Fruit fly (Drosophila melanogaster) whole organism, embryonic: ENCODE data around the gene mus302.
A peak's percentile ranks its signal among the peaks of the same experiment; 100 is the strongest.

Experiments used
- Atf6 ChIP-seq: fragments of 200-800 bp; sonication (Bioruptor generic); IDR thresholded peaks from 2 replicates; pipeline ENCODE4 v1.3.6; 2022; ENCODE audit warnings: missing biosample characterization, missing genetic modification characterization
- Bteb2 ChIP-seq: fragments of 200-800 bp; sonication (Bioruptor generic); optimal IDR thresholded peaks from 2 replicates; lab custom pipeline; 2016; ENCODE audit warnings: missing biosample characterization, missing genetic modification characterization
- CG10366 ChIP-seq: fragments of 200-800 bp; sonication (Bioruptor generic); IDR thresholded peaks from 2 replicates; pipeline ENCODE4 v1.3.6; 2022; ENCODE audit warnings: missing biosample characterization, missing genetic modification characterization
- CG10431 ChIP-seq: fragments of 200-800 bp; sonication (Bioruptor generic); optimal IDR thresholded peaks from 3 replicates; lab custom pipeline; 2018; ENCODE audit warnings: missing biosample characterization, mild to moderate bottlenecking, missing genetic modification characterization
- CG10979 ChIP-seq: fragments of 200-800 bp; sonication (Bioruptor generic); optimal IDR thresholded peaks from 2 replicates; lab custom pipeline; 2018; ENCODE audit warnings: missing biosample characterization, mild to moderate bottlenecking, missing genetic modification characterization, moderate library complexity
- CG11696 ChIP-seq: fragments of 200-800 bp; sonication (Bioruptor generic); IDR thresholded peaks from 2 replicates; pipeline ENCODE4 v1.3.6; 2022; ENCODE audit warnings: missing biosample characterization, missing genetic modification characterization
- CG12155 ChIP-seq: fragments of 200-800 bp; sonication (Bioruptor generic); optimal IDR thresholded peaks from 3 replicates; lab custom pipeline; 2016; ENCODE audit warnings: missing biosample characterization, missing genetic modification characterization
- CG13624 ChIP-seq: fragments of 200-800 bp; sonication (Bioruptor generic); optimal IDR thresholded peaks from 2 replicates; lab custom pipeline; 2016; ENCODE audit warnings: missing biosample characterization, missing genetic modification characterization
- CG15011 ChIP-seq: fragments of 200-800 bp; sonication (Bioruptor generic); optimal IDR thresholded peaks from 3 replicates; lab custom pipeline; 2018; ENCODE audit warnings: missing biosample characterization, mild to moderate bottlenecking, missing genetic modification characterization
- CG15479 ChIP-seq: fragments of 200-800 bp; sonication (Bioruptor generic); optimal IDR thresholded peaks from 3 replicates; lab custom pipeline; 2019; ENCODE audit warnings: missing biosample characterization, mild to moderate bottlenecking, missing genetic modification characterization, moderate library complexity
- CG1603 ChIP-seq: fragments of 200-800 bp; sonication (Bioruptor generic); optimal IDR thresholded peaks from 2 replicates; lab custom pipeline; 2019; ENCODE audit warnings: missing biosample characterization, mild to moderate bottlenecking, missing genetic modification characterization, moderate library complexity
- CG18011 ChIP-seq: fragments of 200-800 bp; sonication (Bioruptor generic); optimal IDR thresholded peaks from 2 replicates; lab custom pipeline; 2017; ENCODE audit warnings: missing biosample characterization, missing genetic modification characterization, mild to moderate bottlenecking, moderate library complexity, missing genotype
- CG2120 ChIP-seq: fragments of 200-800 bp; sonication (Bioruptor generic); optimal IDR thresholded peaks from 3 replicates; lab custom pipeline; 2016; ENCODE audit warnings: missing biosample characterization, missing genetic modification characterization
- CG2199 ChIP-seq: fragments of 200-800 bp; sonication (Bioruptor generic); IDR thresholded peaks from 3 replicates; pipeline ENCODE4 v1.3.6; 2022; ENCODE audit warnings: missing biosample characterization, missing genetic modification characterization
- CG2678 ChIP-seq: fragments of 200-800 bp; sonication (Bioruptor generic); optimal IDR thresholded peaks from 3 replicates; lab custom pipeline; 2019; ENCODE audit warnings: missing biosample characterization, mild to moderate bottlenecking, missing genetic modification characterization, moderate library complexity
- CG2889 ChIP-seq: fragments of 200-800 bp; sonication (Bioruptor generic); IDR thresholded peaks from 3 replicates; pipeline ENCODE4 v1.3.6; 2022; ENCODE audit warnings: missing biosample characterization, missing genetic modification characterization
- CG30403 ChIP-seq: fragments of 200-800 bp; sonication (Bioruptor generic); optimal IDR thresholded peaks from 3 replicates; lab custom pipeline; 2016; ENCODE audit warnings: missing biosample characterization, missing genetic modification characterization
- CG31365 ChIP-seq: fragments of 200-800 bp; sonication (Bioruptor generic); optimal IDR thresholded peaks from 2 replicates; lab custom pipeline; 2018; ENCODE audit warnings: missing biosample characterization, mild to moderate bottlenecking, missing genetic modification characterization
- CG34376 ChIP-seq: fragments of 200-800 bp; sonication (Bioruptor generic); optimal IDR thresholded peaks from 2 replicates; lab custom pipeline; 2018; ENCODE audit warnings: missing biosample characterization, mild to moderate bottlenecking, missing genetic modification characterization
- CG6254 ChIP-seq: fragments of 200-800 bp; sonication (Bioruptor generic); optimal IDR thresholded peaks from 3 replicates; lab custom pipeline; 2017; ENCODE audit warnings: mild to moderate bottlenecking, missing biosample characterization, missing genetic modification reagents, missing genetic modification characterization
- CG6654 ChIP-seq: fragments of 200-800 bp; sonication (Bioruptor generic); optimal IDR thresholded peaks from 2 replicates; lab custom pipeline; 2017; ENCODE audit warnings: missing biosample characterization, mild to moderate bottlenecking, missing genetic modification characterization
- CG7556 ChIP-seq: fragments of 200-800 bp; sonication (Bioruptor generic); optimal IDR thresholded peaks from 2 replicates; lab custom pipeline; 2017; ENCODE audit warnings: missing biosample characterization, mild to moderate bottlenecking, missing genetic modification characterization
- CG7786 ChIP-seq: fragments of 200-800 bp; sonication (Bioruptor generic); optimal IDR thresholded peaks from 2 replicates; lab custom pipeline; 2016; ENCODE audit warnings: missing biosample characterization, missing genetic modification characterization
- CG9215 ChIP-seq: fragments of 200-800 bp; sonication (Bioruptor generic); IDR thresholded peaks from 2 replicates; pipeline ENCODE4 v1.3.6; 2022; ENCODE audit warnings: missing biosample characterization, missing genetic modification characterization
- CG9727 ChIP-seq: fragments of 200-800 bp; sonication (Bioruptor generic); optimal IDR thresholded peaks from 3 replicates; lab custom pipeline; 2017; ENCODE audit warnings: missing biosample characterization, mild to moderate bottlenecking, missing genetic modification characterization
- CG9817 ChIP-seq: fragments of 200-800 bp; sonication (Bioruptor generic); optimal IDR thresholded peaks from 2 replicates; lab custom pipeline; 2018; ENCODE audit warnings: missing biosample characterization, mild to moderate bottlenecking, missing genetic modification characterization, moderate library complexity
- CkIIα-i1 ChIP-seq: fragments of 200-800 bp; sonication (Bioruptor generic); IDR thresholded peaks from 2 replicates; pipeline ENCODE4 v1.3.6; 2022; ENCODE audit warnings: missing biosample characterization, missing genetic modification characterization
- Dbx ChIP-seq: fragments of 200-800 bp; sonication (Bioruptor generic); IDR thresholded peaks from 3 replicates; pipeline ENCODE4 v1.3.6; 2022; ENCODE audit warnings: missing biosample characterization, missing genetic modification characterization
- HHEX ChIP-seq: fragments of 200-800 bp; sonication (Bioruptor generic); optimal IDR thresholded peaks from 3 replicates; lab custom pipeline; 2017; ENCODE audit warnings: missing biosample characterization, mild to moderate bottlenecking, missing genetic modification characterization, missing genetic modification reagents
- Hand ChIP-seq: fragments of 200-800 bp; sonication (Bioruptor generic); optimal IDR thresholded peaks from 2 replicates; lab custom pipeline; 2017; ENCODE audit warnings: mild to moderate bottlenecking, missing biosample characterization, missing genetic modification reagents, missing genetic modification characterization
- Hr78 ChIP-seq, 2 experiments: fragments of 200-800 bp in 1 of 2; fragments of >200 bp in 1 of 2; sonication (Bioruptor generic) in 1 of 2; optimal IDR thresholded peaks; 2 replicates each; lab custom pipeline; 2017 to 2019; ENCODE audit warnings: missing biosample characterization in 2 of 2, missing genetic modification characterization in 2 of 2, mild to moderate bottlenecking in 1 of 2, moderate library complexity in 1 of 2
- Mrtf ChIP-seq: fragments of 200-800 bp; sonication (Bioruptor generic); IDR thresholded peaks from 3 replicates; pipeline ENCODE4 v1.3.6; 2022; ENCODE audit warnings: missing biosample characterization, missing genetic modification characterization
- Nf-YA ChIP-seq: fragments of 200-800 bp; sonication (Bioruptor generic); IDR thresholded peaks from 2 replicates; pipeline ENCODE4 v1.3.6; 2022; ENCODE audit warnings: missing biosample characterization, missing genetic modification characterization
- Ptx1 ChIP-seq: fragments of 200-800 bp; sonication (Bioruptor generic); IDR thresholded peaks from 2 replicates; pipeline ENCODE4 v1.3.6; 2022; ENCODE audit warnings: missing biosample characterization, missing genetic modification characterization
- Sox100B ChIP-seq: fragments of 200-800 bp; sonication (Bioruptor generic); optimal IDR thresholded peaks from 3 replicates; lab custom pipeline; 2018; ENCODE audit warnings: missing biosample characterization, mild to moderate bottlenecking, missing genetic modification characterization
- Tbp ChIP-seq: fragments of >200 bp; optimal IDR thresholded peaks from 2 replicates; lab custom pipeline; 2018; ENCODE audit warnings: missing biosample characterization, missing genetic modification characterization
- Usf ChIP-seq: fragments of 200-800 bp; sonication (Bioruptor generic); optimal IDR thresholded peaks from 2 replicates; lab custom pipeline; 2017; ENCODE audit warnings: missing genotype, missing biosample characterization, missing genetic modification characterization
- Vsx1 ChIP-seq: fragments of 200-800 bp; sonication (Bioruptor generic); optimal IDR thresholded peaks from 2 replicates; lab custom pipeline; 2017; ENCODE audit warnings: missing biosample characterization, mild to moderate bottlenecking, missing genetic modification characterization, missing genetic modification reagents
- al ChIP-seq: fragments of 200-800 bp; sonication (Bioruptor generic); IDR thresholded peaks from 2 replicates; pipeline ENCODE4 v1.3.6; 2022; ENCODE audit warnings: missing biosample characterization, missing genetic modification characterization
- caup ChIP-seq: fragments of 200-800 bp; sonication (Bioruptor generic); optimal IDR thresholded peaks from 3 replicates; lab custom pipeline; 2017; ENCODE audit warnings: missing biosample characterization, mild to moderate bottlenecking, missing genetic modification characterization, moderate library complexity; ENCODE audit not compliant: severe bottlenecking
- cwo ChIP-seq: fragments of 200-800 bp; sonication (Bioruptor generic); optimal IDR thresholded peaks from 3 replicates; lab custom pipeline; 2017; ENCODE audit warnings: missing biosample characterization, missing genetic modification characterization, mild to moderate bottlenecking, moderate library complexity, missing genetic modification reagents
- gcm ChIP-seq: fragments of 200-800 bp; sonication (Bioruptor generic); optimal IDR thresholded peaks from 2 replicates; lab custom pipeline; 2019; ENCODE audit warnings: missing biosample characterization, mild to moderate bottlenecking, missing genetic modification characterization, moderate library complexity
- gem ChIP-seq: fragments of 200-800 bp; sonication (Bioruptor generic); optimal IDR thresholded peaks from 2 replicates; lab custom pipeline; 2019; ENCODE audit warnings: missing biosample characterization, mild to moderate bottlenecking, missing genetic modification characterization, moderate library complexity
- kni ChIP-seq: fragments of 200-800 bp; sonication (Bioruptor generic); optimal IDR thresholded peaks from 3 replicates; lab custom pipeline; 2017; ENCODE audit warnings: mild to moderate bottlenecking, missing biosample characterization, missing genetic modification reagents, missing genetic modification characterization
- p53 ChIP-seq: fragments of 200-800 bp; sonication (Bioruptor generic); optimal IDR thresholded peaks from 2 replicates; lab custom pipeline; 2016; ENCODE audit warnings: missing biosample characterization, missing genetic modification characterization
- pb ChIP-seq: fragments of 200-800 bp; sonication (Bioruptor generic); optimal IDR thresholded peaks from 3 replicates; lab custom pipeline; 2016; ENCODE audit warnings: missing biosample characterization, missing genetic modification characterization
- psq ChIP-seq: fragments of 200-800 bp; sonication (Bioruptor generic); optimal IDR thresholded peaks from 2 replicates; lab custom pipeline; 2017; ENCODE audit warnings: missing biosample characterization, missing genetic modification characterization
- row ChIP-seq: fragments of 200-800 bp; sonication (Bioruptor generic); IDR thresholded peaks from 3 replicates; pipeline ENCODE4 v1.3.6; 2022; ENCODE audit warnings: missing biosample characterization, missing genetic modification characterization
- sob ChIP-seq: fragments of 200-800 bp; sonication (Bioruptor generic); IDR thresholded peaks from 2 replicates; pipeline ENCODE4 v1.3.6; 2022; ENCODE audit warnings: missing biosample characterization, missing genetic modification characterization
- stc ChIP-seq: fragments of 200-800 bp; sonication (Bioruptor generic); IDR thresholded peaks from 2 replicates; pipeline ENCODE4 v1.3.6; 2022; ENCODE audit warnings: missing biosample characterization, missing genetic modification characterization
- vvl ChIP-seq: fragments of 200-800 bp; sonication (Bioruptor generic); IDR thresholded peaks from 2 replicates; pipeline ENCODE4 v1.3.6; 2022; ENCODE audit warnings: missing biosample characterization, missing genetic modification characterization

mus302 gene

DNA sequence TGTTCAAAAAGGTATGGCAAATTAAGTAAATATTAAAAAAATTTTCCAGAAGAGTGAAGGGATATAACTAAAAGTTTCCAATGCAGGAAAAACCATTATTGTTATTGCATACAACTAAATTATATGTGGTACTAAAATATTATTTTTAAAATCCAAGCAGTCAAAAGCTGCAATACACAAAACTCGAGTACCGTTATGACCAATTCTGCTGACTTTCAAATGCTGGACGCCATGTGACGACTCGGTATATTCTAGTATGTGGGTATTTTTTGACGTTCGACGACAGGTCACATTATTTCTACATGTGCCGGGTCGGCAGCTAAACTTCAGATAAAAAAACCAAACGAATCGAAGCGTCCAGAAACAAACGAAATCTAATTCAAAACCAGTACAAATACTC lies 28.6 kb upstream of the mus302 start (continued):
- peak; percentile 87 for TF ChIP-seq CG2199
- TF ChIP-seq CG9215 (GFP tag; lab: Robert Waterston, UW), result no peak
- no peak for TF ChIP-seq CG9817 (tag; lab: Kevin White, UChicago)
- no peak for TF ChIP-seq CG12155
- no peak for TF ChIP-seq CG34376 (GFP tag; lab: Kevin White, UChicago)
- peak; percentile 45; the same call in 1 of the 2 replicates for TF ChIP-seq sob
- TF ChIP-seq al (GFP tag; lab: Robert Waterston, UW), result 0 out of 2 replicates have a peak, but pooled peaks have one; percentile 41
- no peak for TF ChIP-seq caup
- TF ChIP-seq CG10431 (GFP tag; lab: Kevin White, UChicago), result no peak
- TF ChIP-seq CG2120 (GFP tag; lab: Kevin White, UChicago), result peak; percentile 38
- TF ChIP-seq row (GFP tag; lab: Robert Waterston, UW), result peak; percentile 68
- TF ChIP-seq gem (tag; lab: Kevin White, UChicago), result peak; percentile 17
- no peak for TF ChIP-seq stc (GFP tag; lab: Robert Waterston, UW)
- TF ChIP-seq Tbp (GFP tag; lab: Kevin White, UChicago), result no peak
- TF ChIP-seq Dbx (GFP tag; lab: Robert Waterston, UW), result no peak; the same call in 2 of the 3 replicates
- TF ChIP-seq CG1603 (tag; lab: Kevin White, UChicago), result peak; percentile 77
- no peak for TF ChIP-seq CG2678 (tag; lab: Kevin White, UChicago)
- TF ChIP-seq pb (GFP tag; lab: Kevin White, UChicago), result no peak
- no peak for TF ChIP-seq CG15011 (GFP tag; lab: Kevin White, UChicago)
- TF ChIP-seq psq (GFP tag; lab: Kevin White, UChicago), result no peak
- no peak for TF ChIP-seq p53 (GFP tag; lab: Kevin White, UChicago)
- no peak for TF ChIP-seq gcm (GFP tag; lab: Kevin White, UChicago)
- TF ChIP-seq CG10979 (tag; lab: Kevin White, UChicago), result no peak
- TF ChIP-seq CG11696 (GFP tag; lab: Robert Waterston, UW), result no peak
- no peak for TF ChIP-seq Vsx1 (GFP tag; lab: Kevin White, UChicago)
- TF ChIP-seq Hr78 (GFP tag; optimal IDR thresholded peaks at IDR 0.05; lab: Kevin White, UChicago), result no peak
- TF ChIP-seq CG31365 (tag; lab: Kevin White, UChicago), result no peak
- no peak for TF ChIP-seq CG6254 (GFP tag; lab: Kevin White, UChicago)
- no peak for TF ChIP-seq CG7556 (GFP tag; lab: Kevin White, UChicago)
- no peak for TF ChIP-seq Atf6
- TF ChIP-seq Sox100B (GFP tag; lab: Kevin White, UChicago), result no peak
- TF ChIP-seq CG6654 (GFP tag; lab: Kevin White, UChicago), result no peak
- no peak for TF ChIP-seq CG7786 (GFP tag; lab: Kevin White, UChicago)
- no peak for TF ChIP-seq Bteb2
- TF ChIP-seq Ptx1 (GFP tag; lab: Robert Waterston, UW), result no peak
- no peak for TF ChIP-seq CkIIα-i1 (GFP tag; lab: Robert Waterston, UW)
- TF ChIP-seq CG30403, result no peak
- peak; percentile 100 for TF ChIP-seq CG18011 (GFP tag; lab: Kevin White, UChicago)
- no peak for TF ChIP-seq Mrtf (GFP tag; lab: Robert Waterston, UW)
- TF ChIP-seq Hand (GFP tag; lab: Kevin White, UChicago), result no peak
- TF ChIP-seq CG13624 (GFP tag; lab: Kevin White, UChicago), result peak; percentile 7
- TF ChIP-seq kni (GFP tag; lab: Kevin White, UChicago), result no peak
- no peak for TF ChIP-seq CG2889 (GFP tag; lab: Robert Waterston, UW)
- no peak for TF ChIP-seq CG15479 (GFP tag; lab: Kevin White, UChicago)
- no peak for TF ChIP-seq Usf
- TF ChIP-seq HHEX, result no peak
- TF ChIP-seq CG10366 (GFP tag; lab: Robert Waterston, UW), result no peak
- TF ChIP-seq vvl (GFP tag; lab: Robert Waterston, UW), result peak; percentile 28
- TF ChIP-seq Nf-YA (GFP tag; lab: Robert Waterston, UW), result no peak
- TF ChIP-seq CG9727, result no peak
- TF ChIP-seq cwo, result no peak
